Fruit fly (Drosophila melanogaster) whole organism, embryonic: ENCODE results near the gene scpr-C.

Experiments used
- Atf-2 ChIP-seq: fragments of 200-800 bp; sonication (Bioruptor generic); optimal IDR thresholded peaks from 2 replicates; lab custom pipeline; 2016; ENCODE audit warnings: missing biosample characterization, missing genetic modification characterization
- Atf3 ChIP-seq: fragments of 200-800 bp; sonication (Bioruptor generic); optimal IDR thresholded peaks from 3 replicates; lab custom pipeline; 2016; ENCODE audit warnings: missing biosample characterization, missing genetic modification characterization
- Bdp1 ChIP-seq: fragments of 200-800 bp; sonication (Bioruptor generic); optimal IDR thresholded peaks from 3 replicates; lab custom pipeline; 2016; ENCODE audit warnings: missing biosample characterization, missing genetic modification characterization
- CG10147 ChIP-seq: fragments of 200-800 bp; sonication (Bioruptor generic); optimal IDR thresholded peaks from 2 replicates; lab custom pipeline; 2019; ENCODE audit warnings: missing biosample characterization, mild to moderate bottlenecking, missing genetic modification characterization, moderate library complexity
- CG11247 ChIP-seq: fragments of 200-800 bp; sonication (Bioruptor generic); IDR thresholded peaks from 2 replicates; pipeline ENCODE4 v1.3.6; 2022; ENCODE audit warnings: missing biosample characterization, missing genetic modification characterization
- CG12104 ChIP-seq: fragments of 200-800 bp; sonication (Bioruptor generic); optimal IDR thresholded peaks from 3 replicates; lab custom pipeline; 2016; ENCODE audit warnings: missing biosample characterization, missing genetic modification characterization
- CG12236 ChIP-seq: fragments of 200-800 bp; sonication (Bioruptor generic); optimal IDR thresholded peaks from 2 replicates; lab custom pipeline; 2016; ENCODE audit warnings: missing biosample characterization, missing genetic modification characterization
- CG12659 ChIP-seq: fragments of 200-800 bp; sonication (Bioruptor generic); optimal IDR thresholded peaks from 3 replicates; lab custom pipeline; 2017; ENCODE audit warnings: mild to moderate bottlenecking, missing biosample characterization, missing genetic modification reagents, missing genetic modification characterization
- CG13624 ChIP-seq: fragments of 200-800 bp; sonication (Bioruptor generic); optimal IDR thresholded peaks from 2 replicates; lab custom pipeline; 2016; ENCODE audit warnings: missing biosample characterization, missing genetic modification characterization
- CG14860 ChIP-seq: fragments of 200-800 bp; sonication (Bioruptor generic); IDR thresholded peaks from 3 replicates; pipeline ENCODE4 v1.3.6; 2022; ENCODE audit warnings: missing biosample characterization, missing genetic modification characterization; ENCODE audit not compliant: partially characterized antibody
- CG15514 ChIP-seq: fragments of 200-800 bp; sonication (Bioruptor generic); optimal IDR thresholded peaks from 3 replicates; lab custom pipeline; 2017; ENCODE audit warnings: missing biosample characterization, missing genetic modification characterization, mild to moderate bottlenecking, moderate library complexity, missing genetic modification reagents
- CG17802 ChIP-seq: fragments of 200-800 bp; sonication (Bioruptor generic); optimal IDR thresholded peaks from 2 replicates; lab custom pipeline; 2018; ENCODE audit warnings: missing biosample characterization, mild to moderate bottlenecking, missing genetic modification characterization, moderate library complexity
- CG2889 ChIP-seq: fragments of 200-800 bp; sonication (Bioruptor generic); IDR thresholded peaks from 3 replicates; pipeline ENCODE4 v1.3.6; 2022; ENCODE audit warnings: missing biosample characterization, missing genetic modification characterization
- CG31224 ChIP-seq: fragments of 200-800 bp; sonication (Bioruptor generic); IDR thresholded peaks from 2 replicates; pipeline ENCODE4 v1.3.6; 2022; ENCODE audit warnings: missing biosample characterization, missing genetic modification characterization
- CG31388 ChIP-seq: fragments of 200-800 bp; sonication (Bioruptor generic); optimal IDR thresholded peaks from 2 replicates; lab custom pipeline; 2016; ENCODE audit warnings: missing biosample characterization, missing genetic modification characterization
- CG3163 ChIP-seq: fragments of 200-800 bp; sonication (Bioruptor generic); optimal IDR thresholded peaks from 3 replicates; lab custom pipeline; 2016; ENCODE audit warnings: missing biosample characterization, missing genetic modification characterization
- CG34376 ChIP-seq: fragments of 200-800 bp; sonication (Bioruptor generic); optimal IDR thresholded peaks from 2 replicates; lab custom pipeline; 2018; ENCODE audit warnings: missing biosample characterization, mild to moderate bottlenecking, missing genetic modification characterization
- CG43689 ChIP-seq: fragments of 200-800 bp; sonication (Bioruptor generic); IDR thresholded peaks from 2 replicates; pipeline ENCODE4 v1.3.6; 2022; ENCODE audit warnings: missing biosample characterization, missing genetic modification characterization
- CG4404 ChIP-seq: fragments of 200-800 bp; sonication (Bioruptor generic); IDR thresholded peaks from 2 replicates; pipeline ENCODE4 v1.3.6; 2022; ENCODE audit warnings: missing biosample characterization, missing genetic modification characterization
- CG4617 ChIP-seq: fragments of 200-800 bp; sonication (Bioruptor generic); optimal IDR thresholded peaks from 3 replicates; lab custom pipeline; 2016; ENCODE audit warnings: missing biosample characterization, missing genetic modification characterization, borderline replicate concordance
- CG6175 ChIP-seq: fragments of 200-800 bp; sonication (Bioruptor generic); IDR thresholded peaks from 3 replicates; pipeline ENCODE4 v1.3.6; 2022; ENCODE audit warnings: missing biosample characterization, missing genetic modification characterization
- CG7556 ChIP-seq: fragments of 200-800 bp; sonication (Bioruptor generic); optimal IDR thresholded peaks from 2 replicates; lab custom pipeline; 2017; ENCODE audit warnings: missing biosample characterization, mild to moderate bottlenecking, missing genetic modification characterization
- CG7786 ChIP-seq: fragments of 200-800 bp; sonication (Bioruptor generic); optimal IDR thresholded peaks from 2 replicates; lab custom pipeline; 2016; ENCODE audit warnings: missing biosample characterization, missing genetic modification characterization
- CG7963 ChIP-seq: fragments of 200-800 bp; sonication (Bioruptor generic); IDR thresholded peaks from 3 replicates; pipeline ENCODE4 v1.3.6; 2022; ENCODE audit warnings: missing biosample characterization, missing genetic modification characterization; ENCODE audit not compliant: partially characterized antibody
- CG8089 ChIP-seq: fragments of 200-800 bp; sonication (Bioruptor generic); optimal IDR thresholded peaks from 3 replicates; lab custom pipeline; 2016; ENCODE audit warnings: missing biosample characterization, missing genetic modification characterization
- CG8765 ChIP-seq: fragments of 200-800 bp; sonication (Bioruptor generic); IDR thresholded peaks from 2 replicates; pipeline ENCODE4 v1.3.6; 2022; ENCODE audit warnings: missing biosample characterization, missing genetic modification characterization
- Dad ChIP-seq: fragments of 200-800 bp; sonication (Bioruptor generic); optimal IDR thresholded peaks from 3 replicates; lab custom pipeline; 2016; ENCODE audit warnings: missing biosample characterization, missing genetic modification characterization
- Fer3 ChIP-seq: fragments of 200-800 bp; sonication (Bioruptor generic); optimal IDR thresholded peaks from 2 replicates; lab custom pipeline; 2018; ENCODE audit warnings: missing biosample characterization, mild to moderate bottlenecking, missing genetic modification characterization, moderate library complexity
- Gsc ChIP-seq: fragments of 200-800 bp; sonication (Bioruptor generic); IDR thresholded peaks from 2 replicates; pipeline ENCODE4 v1.3.6; 2022; ENCODE audit warnings: missing biosample characterization, missing genetic modification characterization
- Lpt ChIP-seq: fragments of >200 bp; optimal IDR thresholded peaks from 2 replicates; lab custom pipeline; 2018; ENCODE audit warnings: missing biosample characterization, missing genetic modification characterization
- Max ChIP-seq: fragments of 200-800 bp; sonication (Bioruptor generic); optimal IDR thresholded peaks from 2 replicates; lab custom pipeline; 2016; ENCODE audit warnings: missing biosample characterization, mild to moderate bottlenecking, missing genetic modification characterization
- Meics ChIP-seq: fragments of 200-800 bp; sonication (Bioruptor generic); optimal IDR thresholded peaks from 2 replicates; lab custom pipeline; 2017; ENCODE audit warnings: missing biosample characterization, mild to moderate bottlenecking, missing genetic modification characterization
- Nf-YC ChIP-seq: fragments of 200-800 bp; optimal IDR thresholded peaks from 3 replicates; lab custom pipeline; 2019; ENCODE audit warnings: missing biosample characterization, mild to moderate bottlenecking, missing genetic modification characterization, moderate library complexity
- abd-A ChIP-seq: fragments of 200-800 bp; sonication (Bioruptor generic); optimal IDR thresholded peaks from 3 replicates; lab custom pipeline; 2019; ENCODE audit warnings: missing biosample characterization, mild to moderate bottlenecking, missing genetic modification characterization, moderate library complexity
- ac ChIP-seq: fragments of 200-800 bp; sonication (Bioruptor generic); optimal IDR thresholded peaks from 3 replicates; lab custom pipeline; 2017; ENCODE audit warnings: missing biosample characterization, mild to moderate bottlenecking, missing genetic modification characterization
- ara ChIP-seq: fragments of 200-800 bp; sonication (Bioruptor generic); IDR thresholded peaks from 2 replicates; pipeline ENCODE4 v1.3.6; 2022; ENCODE audit warnings: missing biosample characterization, missing genetic modification characterization
- ato ChIP-seq: fragments of 200-800 bp; sonication (Bioruptor generic); IDR thresholded peaks from 2 replicates; pipeline ENCODE4 v1.3.6; 2022; ENCODE audit warnings: missing biosample characterization, missing genetic modification characterization; ENCODE audit not compliant: partially characterized antibody
- ci ChIP-seq: fragments of 200-800 bp; sonication (Bioruptor generic); IDR thresholded peaks from 3 replicates; pipeline ENCODE4 v1.3.6; 2022; ENCODE audit warnings: missing biosample characterization, missing genetic modification characterization
- danr ChIP-seq: fragments of 200-800 bp; sonication (Bioruptor generic); IDR thresholded peaks from 2 replicates; pipeline ENCODE4 v1.3.6; 2022; ENCODE audit warnings: missing biosample characterization, missing genetic modification characterization
- dimm ChIP-seq: fragments of 200-800 bp; sonication (Bioruptor generic); IDR thresholded peaks from 2 replicates; pipeline ENCODE4 v1.3.6; 2022; ENCODE audit warnings: missing biosample characterization, missing genetic modification characterization
- fd3F ChIP-seq: fragments of 200-800 bp; sonication (Bioruptor generic); optimal IDR thresholded peaks from 2 replicates; lab custom pipeline; 2018; ENCODE audit warnings: missing biosample characterization, mild to moderate bottlenecking, missing genetic modification characterization, moderate library complexity
- h ChIP-seq: fragments of >200 bp; optimal IDR thresholded peaks from 2 replicates; lab custom pipeline; 2017
- hb ChIP-seq: fragments of 200-800 bp; sonication (Bioruptor generic); IDR thresholded peaks from 3 replicates; pipeline ENCODE4 v1.3.6; 2022; ENCODE audit warnings: missing biosample characterization, missing genetic modification characterization; ENCODE audit not compliant: partially characterized antibody
- insv ChIP-seq, 2 experiments: fragments of 200-800 bp; sonication (Bioruptor generic); optimal IDR thresholded peaks; 3 replicates each; lab custom pipeline; 2016 to 2018; ENCODE audit warnings: missing biosample characterization in 2 of 2, missing genetic modification characterization in 2 of 2
- lab ChIP-seq: fragments of 200-800 bp; sonication (Bioruptor generic); optimal IDR thresholded peaks from 3 replicates; lab custom pipeline; 2017; ENCODE audit warnings: missing biosample characterization, missing genetic modification characterization, mild to moderate bottlenecking, moderate library complexity, missing genetic modification reagents
- mld ChIP-seq: fragments of 200-800 bp; sonication (Bioruptor generic); IDR thresholded peaks from 3 replicates; pipeline ENCODE4 v1.3.6; 2022; ENCODE audit warnings: missing biosample characterization, missing genetic modification characterization; ENCODE audit not compliant: partially characterized antibody
- oc ChIP-seq: fragments of 200-800 bp; sonication (Bioruptor generic); optimal IDR thresholded peaks from 2 replicates; lab custom pipeline; 2018; ENCODE audit warnings: missing biosample characterization, mild to moderate bottlenecking, missing genetic modification characterization, moderate library complexity
- pros ChIP-seq: fragments of 200-800 bp; sonication (Bioruptor generic); optimal IDR thresholded peaks from 3 replicates; lab custom pipeline; 2019; ENCODE audit warnings: missing biosample characterization, mild to moderate bottlenecking, missing genetic modification characterization, moderate library complexity
- run ChIP-seq: fragments of 200-800 bp; sonication (Bioruptor generic); optimal IDR thresholded peaks from 3 replicates; lab custom pipeline; 2018; ENCODE audit warnings: missing biosample characterization, mild to moderate bottlenecking, missing genetic modification characterization
- tap ChIP-seq: fragments of 200-800 bp; optimal IDR thresholded peaks from 3 replicates; lab custom pipeline; 2019; ENCODE audit warnings: missing biosample characterization, mild to moderate bottlenecking, missing genetic modification characterization, moderate library complexity
- zfh2 ChIP-seq: fragments of 200-800 bp; sonication (Bioruptor generic); optimal IDR thresholded peaks from 2 replicates; lab custom pipeline; 2016; ENCODE audit warnings: missing biosample characterization, missing genetic modification characterization

The scpr-C gene

DNA sequence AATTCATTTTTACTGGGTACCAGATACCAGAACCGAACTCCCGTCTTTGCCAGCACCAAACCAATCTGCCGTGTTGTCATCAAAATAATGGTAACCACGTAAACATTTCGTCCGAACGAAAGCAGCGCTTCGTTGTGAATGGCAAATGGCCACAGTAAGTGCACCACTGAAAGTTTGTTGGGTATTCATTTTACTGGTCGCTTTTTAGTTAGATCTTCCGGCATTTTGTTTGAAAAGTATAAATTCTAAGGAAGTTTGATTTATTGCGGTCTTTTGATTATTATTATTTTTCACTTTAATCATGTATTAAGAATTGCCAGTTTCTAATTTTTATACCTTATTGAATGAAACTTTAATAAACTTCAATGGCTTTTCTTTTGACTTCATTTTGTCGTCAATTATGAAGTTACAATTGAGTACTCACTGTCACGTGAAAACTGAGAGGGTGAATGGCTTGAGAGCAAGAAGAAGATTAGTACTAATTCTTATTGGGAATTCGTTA, 10.8 kb upstream of the scpr-C start, which contains the start of gene ZnT86D (continued):
- TF ChIP-seq fd3F (GFP tag; lab: Kevin White, UChicago) (peak; percentile 35), CG12104 (GFP tag; lab: Kevin White, UChicago) (peak; percentile 20), Nf-YC (tag; lab: Kevin White, UChicago) (peak; percentile 79), CG6175 (no peak), mld (GFP tag; lab: Robert Waterston, UW) (no peak), lab (GFP tag; lab: Kevin White, UChicago) (peak; percentile 71), CG31388 (no peak), insv (GFP tag; optimal IDR thresholded peaks at IDR 0.05; lab: Kevin White, UChicago) (peak; percentile 53 to 91), CG4617 (GFP tag; lab: Kevin White, UChicago) (no peak), CG2889 (GFP tag; lab: Robert Waterston, UW) (no peak), dimm (no peak), ara (GFP tag; lab: Robert Waterston, UW) (0 out of 2 replicates have a peak, but pooled peaks have one; percentile 8), CG4404 (GFP tag; lab: Robert Waterston, UW) (peak; percentile 61), CG34376 (GFP tag; lab: Kevin White, UChicago) (peak; percentile 67), CG15514 (GFP tag; lab: Kevin White, UChicago) (peak; percentile 61), zfh2 (GFP tag; lab: Kevin White, UChicago) (peak; percentile 72), CG14860 (GFP tag; lab: Robert Waterston, UW) (no peak), CG17802 (tag; lab: Kevin White, UChicago) (no peak), hb (GFP tag; lab: Robert Waterston, UW) (no peak), ci (0 out of 3 replicates have a peak, but pooled peaks have one; percentile 55), Dad (peak; percentile 19), CG7556 (peak; percentile 68), CG8089 (GFP tag; lab: Kevin White, UChicago) (no peak), CG43689 (GFP tag; lab: Robert Waterston, UW) (no peak), ato (GFP tag; lab: Robert Waterston, UW) (no peak), tap (tag; lab: Kevin White, UChicago) (peak; percentile 43), run (tag; lab: Kevin White, UChicago) (no peak), oc (tag; lab: Kevin White, UChicago) (no peak), Lpt (GFP tag; lab: Kevin White, UChicago) (no peak), danr (no peak), CG13624 (GFP tag; lab: Kevin White, UChicago) (peak; percentile 11), Fer3 (tag; lab: Kevin White, UChicago) (peak; percentile 70), Max (no peak), CG8765 (no peak), CG7786 (peak; percentile 21), Atf-2 (GFP tag; lab: Kevin White, UChicago) (peak; percentile 5), abd-A (no peak), Atf3 (peak; percentile 39), CG12659 (peak; percentile 84), pros (GFP tag; lab: Kevin White, UChicago) (peak; percentile 40), Gsc (GFP tag; lab: Robert Waterston, UW) (no peak), h (lab: Kevin White, UChicago) (no peak), CG31224 (GFP tag; lab: Robert Waterston, UW) (no peak), ac (GFP tag; lab: Kevin White, UChicago) (no peak), CG11247 (GFP tag; lab: Robert Waterston, UW) (no peak), Meics (GFP tag; lab: Kevin White, UChicago) (peak; percentile 75), CG10147 (peak; percentile 79), Bdp1 (GFP tag; lab: Kevin White, UChicago) (no peak), CG3163 (GFP tag; lab: Kevin White, UChicago) (peak; percentile 47), CG7963 (GFP tag; lab: Robert Waterston, UW) (no peak), CG12236 (no peak)
